Fruit fly (Drosophila melanogaster): ENCODE measurements around the gene CG11327.

CG11327 gene

DNA sequence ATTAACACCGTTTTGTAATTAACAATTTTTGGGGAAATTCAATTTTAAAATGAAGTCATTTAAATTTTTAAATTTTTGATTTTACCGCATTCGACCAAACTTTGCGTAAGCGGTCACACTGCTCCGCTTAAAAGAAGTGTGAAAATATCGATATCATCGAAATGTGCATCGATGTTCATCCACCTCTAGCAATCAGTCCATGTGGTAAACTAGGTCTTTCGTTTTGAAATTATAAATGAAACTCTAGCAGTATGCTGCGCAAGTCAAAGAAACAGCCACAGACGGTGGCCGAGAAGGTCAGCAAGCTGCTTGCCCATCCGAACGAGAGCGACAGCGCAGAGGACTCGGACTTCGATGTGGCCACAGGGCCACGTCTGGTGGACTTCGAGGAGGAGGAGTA, 30.9 kb upstream of the CG11327 start, which contains the start of gene Aatf (continued):
- TF ChIP-seq CG13123 (GFP tag; optimal IDR thresholded peaks at IDR 0.05) (no peak), bcd (GFP tag; optimal IDR thresholded peaks at IDR 0.05) (no peak), nom (GFP tag; optimal IDR thresholded peaks at IDR 0.05) (no peak), tio (GFP tag; optimal IDR thresholded peaks at IDR 0.05) (no peak), CG17829 (tag; optimal IDR thresholded peaks at IDR 0.05) (peak; percentile 22), stc (GFP tag; IDR thresholded peaks at IDR 0.05) (no peak), CG34224 (GFP tag; IDR thresholded peaks at IDR 0.05; ENCODE audit: partially characterized antibody) (peak; percentile 88), CG12659 (GFP tag; optimal IDR thresholded peaks at IDR 0.05) (peak; percentile 45), CG2889 (GFP tag; IDR thresholded peaks at IDR 0.05) (no peak), p53 (GFP tag; optimal IDR thresholded peaks at IDR 0.05) (no peak), oc (tag; optimal IDR thresholded peaks at IDR 0.05) (no peak), CG33557 (GFP tag; optimal IDR thresholded peaks at IDR 0.05) (no peak), trem (tag; optimal IDR thresholded peaks at IDR 0.05) (peak; percentile 58), CG3065 (GFP tag; optimal IDR thresholded peaks at IDR 0.05) (no peak), Asciz (GFP tag; optimal IDR thresholded peaks at IDR 0.05) (no peak), Neu2 (GFP tag; optimal IDR thresholded peaks at IDR 0.05; ENCODE audit: borderline replicate concordance) (no peak), odd (GFP tag; optimal IDR thresholded peaks at IDR 0.05) (no peak), ro (GFP tag; IDR thresholded peaks at IDR 0.05) (no peak), sisA (GFP tag; IDR thresholded peaks at IDR 0.05) (no peak), pnt (GFP tag; optimal IDR thresholded peaks at IDR 0.05) (no peak), HLH54F (GFP tag; optimal IDR thresholded peaks at IDR 0.05) (no peak), fu2 (GFP tag; optimal IDR thresholded peaks at IDR 0.05) (no peak), trh (GFP tag; optimal IDR thresholded peaks at IDR 0.05) (no peak), CG6654 (GFP tag; optimal IDR thresholded peaks at IDR 0.05) (no peak), ATbp (GFP tag; optimal IDR thresholded peaks at IDR 0.05) (no peak), CG17385 (GFP tag; optimal IDR thresholded peaks at IDR 0.05) (no peak), onecut (GFP tag; IDR thresholded peaks at IDR 0.05) (no peak), en (GFP tag; optimal IDR thresholded peaks at IDR 0.05) (no peak), Optix (GFP tag; IDR thresholded peaks at IDR 0.05) (no peak), NK7.1 (GFP tag; optimal IDR thresholded peaks at IDR 0.05) (no peak), YL-1 (GFP tag; optimal IDR thresholded peaks at IDR 0.05) (peak; percentile 63), crp (GFP tag; optimal IDR thresholded peaks at IDR 0.05) (peak in 1 of 2 experiments; percentile 30), CG16863 (GFP tag; optimal IDR thresholded peaks at IDR 0.05) (no peak), tup (GFP tag; optimal IDR thresholded peaks at IDR 0.05) (no peak), ssp (GFP tag; IDR thresholded peaks at IDR 0.05) (no peak), Mrtf (GFP tag; IDR thresholded peaks at IDR 0.05) (no peak), zen2 (GFP tag; IDR thresholded peaks at IDR 0.05; ENCODE audit: partially characterized antibody) (peak; percentile 77), CG7745 (tag; optimal IDR thresholded peaks at IDR 0.05) (no peak), CG2712 (tag; optimal IDR thresholded peaks at IDR 0.05) (peak; percentile 14), Rfx (GFP tag; IDR thresholded peaks at IDR 0.05) (no peak), CG13287 (GFP tag; IDR thresholded peaks at IDR 0.05; ENCODE audit: partially characterized antibody) (peak; percentile 95), CG9437 (GFP tag; optimal IDR thresholded peaks at IDR 0.05) (no peak), lilli (GFP tag; optimal IDR thresholded peaks at IDR 0.05) (peak; percentile 6), Lpt (GFP tag; optimal IDR thresholded peaks at IDR 0.05) (no peak), sc (optimal IDR thresholded peaks at IDR 0.05) (no peak), sc (GFP tag; optimal IDR thresholded peaks at IDR 0.05) (no peak), CG6683 (GFP tag; optimal IDR thresholded peaks at IDR 0.05) (no peak), bbx (GFP tag; IDR thresholded peaks at IDR 0.05; ENCODE audit: partially characterized antibody) (peak; percentile 83), pho (GFP tag; optimal IDR thresholded peaks at IDR 0.05) (no peak), TFAM (GFP tag; optimal IDR thresholded peaks at IDR 0.05) (no peak), shn (GFP tag; optimal IDR thresholded peaks at IDR 0.05) (no peak), CG8924 (tag; optimal IDR thresholded peaks at IDR 0.05) (no peak)

All from whole organism, embryonic.